Worm (Caenorhabditis elegans) whole organism, late embryonic: ENCODE measurements around the gene C33D9.13.

ENCODE experiments used
- ceh-18 ChIP-seq: sonication (generic microtip); optimal IDR thresholded peaks from 2 replicates; lab custom pipeline; 2016; ENCODE audit warnings: missing genetic modification characterization, missing compliant biosample characterization
- ets-4 ChIP-seq: sonication (generic microtip); optimal IDR thresholded peaks from 2 replicates; lab custom pipeline; 2016; ENCODE audit warnings: missing genetic modification characterization, missing compliant biosample characterization
- hlh-13 ChIP-seq: fragments of 200-800 bp; sonication (Bioruptor generic); optimal IDR thresholded peaks from 2 replicates; lab custom pipeline; 2018; ENCODE audit warnings: mild to moderate bottlenecking, missing genetic modification characterization, missing compliant biosample characterization
- nhr-11 ChIP-seq: fragments of 150-350 bp; optimal IDR thresholded peaks from 2 replicates; lab custom pipeline; 2014; ENCODE audit warnings: missing biosample characterization, missing genetic modification characterization
- pat-9 ChIP-seq: fragments of 200-800 bp; sonication (Bioruptor generic); optimal IDR thresholded peaks from 2 replicates; lab custom pipeline; 2018; ENCODE audit warnings: mild to moderate bottlenecking, missing genetic modification characterization, moderate library complexity, missing compliant biosample characterization
- pha-2 ChIP-seq: sonication (generic microtip); optimal IDR thresholded peaks from 2 replicates; lab custom pipeline; 2017; ENCODE audit warnings: mild to moderate bottlenecking, missing genetic modification characterization, missing compliant biosample characterization
- pros-1 ChIP-seq: fragments of 150-350 bp; optimal IDR thresholded peaks from 2 replicates; lab custom pipeline; 2014; ENCODE audit warnings: missing biosample characterization, missing genetic modification reagents, missing genetic modification characterization

- TF ChIP-seq nhr-11 (tag; lab: Kevin White, UChicago) (no peak), pros-1 (tag; lab: Kevin White, UChicago) (peak; percentile 81), pha-2 (tag; lab: Kevin White, UChicago) (no peak), ceh-18 (tag; lab: Kevin White, UChicago) (peak; percentile 81), hlh-13 (no peak), pat-9 (tag; lab: Kevin White, UChicago) (no peak), ets-4 (tag; lab: Kevin White, UChicago) (peak; percentile 38)
Measured at ce11 chrIV:8782172-8782571, 2.9 kb downstream of the C33D9.13 start.
